Worm (Caenorhabditis elegans) whole organism, young adult: ENCODE data around the gene dhps-1.

Experiments
- B0035.1 ChIP-seq: sonication (generic microtip); optimal IDR thresholded peaks from 2 replicates; lab custom pipeline; 2016; ENCODE audit warnings: missing genetic modification characterization, mild to moderate bottlenecking, missing compliant biosample characterization, missing genotype, missing genetic modification reagents
- F37B4.10 ChIP-seq: fragments of 200-800 bp; sonication (Bioruptor generic); IDR thresholded peaks from 2 replicates; pipeline ENCODE4 v1.3.6; 2022; ENCODE audit warnings: missing genetic modification characterization, missing compliant biosample characterization
- F49E8.2 ChIP-seq: sonication (generic microtip); optimal IDR thresholded peaks from 3 replicates; lab custom pipeline; 2017; ENCODE audit warnings: missing genetic modification characterization, mild to moderate bottlenecking, missing compliant biosample characterization, antibody characterized with exemption, moderate library complexity; ENCODE audit not compliant: insufficient read depth
- F55B11.4 ChIP-seq: sonication (generic microtip); optimal IDR thresholded peaks from 2 replicates; lab custom pipeline; 2016; ENCODE audit warnings: missing compliant biosample characterization, missing genetic modification characterization, borderline replicate concordance; ENCODE audit not compliant: insufficient read depth
- K11D2.4 ChIP-seq: fragments of 200-800 bp; sonication (Bioruptor generic); IDR thresholded peaks from 2 replicates; pipeline ENCODE4 v1.3.6; 2022; ENCODE audit warnings: missing genetic modification reagents, missing genetic modification characterization, missing compliant biosample characterization
- K12H6.12 ChIP-seq: fragments of 200-800 bp; sonication (Bioruptor generic); optimal IDR thresholded peaks from 2 replicates; lab custom pipeline; 2018; ENCODE audit warnings: mild to moderate bottlenecking, missing genetic modification characterization, missing compliant biosample characterization
- Y53F4B.3 ChIP-seq: fragments of 200-800 bp; sonication (Bioruptor generic); IDR thresholded peaks from 2 replicates; pipeline ENCODE4 v1.3.6; 2022; ENCODE audit warnings: missing genetic modification reagents, missing genetic modification characterization, missing compliant biosample characterization
- Y53G8AR.9 ChIP-seq: fragments of 200-800 bp; sonication (Bioruptor generic); conservative IDR thresholded peaks from 2 replicates; pipeline ENCODE4 v1.3.6; 2022; ENCODE audit warnings: missing genetic modification reagents, missing genetic modification characterization, missing compliant biosample characterization
- aptf-2 ChIP-seq: fragments of 200-800 bp; sonication (Bioruptor generic); conservative IDR thresholded peaks from 2 replicates; pipeline ENCODE4 v1.3.6; 2022; ENCODE audit warnings: missing genetic modification reagents, missing genetic modification characterization, missing compliant biosample characterization
- bed-1 ChIP-seq: fragments of 200-800 bp; sonication (Bioruptor generic); IDR thresholded peaks from 2 replicates; pipeline ENCODE4 v1.3.6; 2022; ENCODE audit warnings: missing genetic modification reagents, missing genetic modification characterization, missing compliant biosample characterization
- cebp-1 ChIP-seq, 2 experiments: fragments of 200-800 bp in 1 of 2; sonication (Bioruptor generic) in 1 of 2; sonication (generic microtip) in 1 of 2; IDR thresholded peaks in 1 of 2; optimal IDR thresholded peaks in 1 of 2; 2 replicates each; pipeline versions ENCODE4 v1.3.6 to Lab custom; 2017 to 2022; ENCODE audit warnings: missing compliant biosample characterization in 2 of 2, missing genetic modification characterization in 2 of 2, mild to moderate bottlenecking in 1 of 2, missing genetic modification reagents in 1 of 2, moderate library complexity in 1 of 2
- cebp-2 ChIP-seq: fragments of 200-800 bp; sonication (Bioruptor generic); IDR thresholded peaks from 2 replicates; pipeline ENCODE4 v1.3.6; 2022; ENCODE audit warnings: missing genetic modification characterization, missing compliant biosample characterization
- ceh-100 ChIP-seq: fragments of 200-800 bp; sonication (Bioruptor generic); IDR thresholded peaks from 2 replicates; pipeline ENCODE4 v1.3.6; 2022; ENCODE audit warnings: missing genetic modification reagents, missing genetic modification characterization, missing compliant biosample characterization
- ceh-27 ChIP-seq: fragments of 200-800 bp; sonication (Bioruptor generic); optimal IDR thresholded peaks from 2 replicates; lab custom pipeline; 2018; ENCODE audit warnings: mild to moderate bottlenecking, missing genetic modification characterization, moderate library complexity, missing compliant biosample characterization
- ceh-40 ChIP-seq: fragments of 200-800 bp; sonication (Bioruptor generic); IDR thresholded peaks from 2 replicates; pipeline ENCODE4 v1.3.6; 2022; ENCODE audit warnings: missing genetic modification characterization, missing compliant biosample characterization
- ekl-4 ChIP-seq: fragments of 200-800 bp; sonication (Bioruptor generic); IDR thresholded peaks from 2 replicates; pipeline ENCODE4 v1.3.6; 2022; ENCODE audit warnings: missing genetic modification reagents, missing genetic modification characterization, missing compliant biosample characterization
- hmg-20 ChIP-seq: fragments of 200-800 bp; sonication (Bioruptor generic); IDR thresholded peaks from 2 replicates; pipeline ENCODE4 v1.3.6; 2022; ENCODE audit warnings: missing genetic modification reagents, missing genetic modification characterization, missing compliant biosample characterization
- let-607 ChIP-seq, 2 experiments: fragments of 200-800 bp in 1 of 2; sonication (Bioruptor generic) in 1 of 2; sonication (generic microtip) in 1 of 2; optimal IDR thresholded peaks; 2 replicates each; lab custom pipeline; 2016 to 2018; ENCODE audit warnings: mild to moderate bottlenecking in 2 of 2, missing compliant biosample characterization in 2 of 2, missing genetic modification characterization in 2 of 2, moderate library complexity in 2 of 2, missing genotype in 1 of 2
- lin-40 ChIP-seq: sonication (generic microtip); optimal IDR thresholded peaks from 2 replicates; lab custom pipeline; 2016; ENCODE audit warnings: missing genetic modification characterization, mild to moderate bottlenecking, missing compliant biosample characterization, missing genotype, missing genetic modification reagents
- lir-1 ChIP-seq: fragments of 200-800 bp; sonication (Bioruptor generic); conservative IDR thresholded peaks from 2 replicates; pipeline ENCODE4 v1.3.6; 2022; ENCODE audit warnings: missing genetic modification reagents, missing genetic modification characterization, missing compliant biosample characterization
- lsl-1 ChIP-seq: fragments of 200-800 bp; sonication (Bioruptor generic); optimal IDR thresholded peaks from 2 replicates; lab custom pipeline; 2018; ENCODE audit warnings: mild to moderate bottlenecking, missing genetic modification characterization, moderate library complexity, missing compliant biosample characterization
- madf-6 ChIP-seq: fragments of 200-800 bp; sonication (Bioruptor generic); IDR thresholded peaks from 2 replicates; pipeline ENCODE4 v1.3.6; 2022; ENCODE audit warnings: missing genetic modification reagents, missing genetic modification characterization, missing compliant biosample characterization
- nfya-1 ChIP-seq: sonication (generic microtip); optimal IDR thresholded peaks from 2 replicates; lab custom pipeline; 2017; ENCODE audit warnings: antibody characterized with exemption, missing compliant biosample characterization, missing genetic modification characterization, borderline replicate concordance; ENCODE audit not compliant: insufficient read depth
- nhr-80 ChIP-seq: sonication (generic microtip); optimal IDR thresholded peaks from 2 replicates; lab custom pipeline; 2016; ENCODE audit warnings: missing genetic modification characterization, missing compliant biosample characterization
- pha-4 ChIP-seq: fragments of 150-350 bp; sonication (generic microtip); optimal IDR thresholded peaks from 2 replicates; lab custom pipeline; 2014; ENCODE audit warnings: missing biosample characterization, missing genetic modification reagents, missing genetic modification characterization
- rcor-1 ChIP-seq: fragments of 200-800 bp; sonication (Bioruptor generic); IDR thresholded peaks from 2 replicates; pipeline ENCODE4 v1.3.6; 2022; ENCODE audit warnings: missing genetic modification reagents, missing genetic modification characterization, missing compliant biosample characterization
- repo-1 ChIP-seq: sonication (generic microtip); optimal IDR thresholded peaks from 2 replicates; lab custom pipeline; 2017; ENCODE audit warnings: mild to moderate bottlenecking, missing genetic modification characterization, missing compliant biosample characterization
- rpc-1 ChIP-seq, 2 experiments: fragments of 150-350 bp in 1 of 2; sonication (generic microtip) in 1 of 2; optimal IDR thresholded peaks; 2 replicates each; lab custom pipeline; 2014 to 2018; ENCODE audit warnings: missing biosample characterization in 1 of 2, missing genetic modification characterization in 1 of 2, missing genetic modification reagents in 1 of 2, missing genotype in 1 of 2
- sdz-38 ChIP-seq: sonication (generic microtip); optimal IDR thresholded peaks from 2 replicates; lab custom pipeline; 2016; ENCODE audit warnings: missing genotype, missing genetic modification characterization, missing compliant biosample characterization
- snpc-1.1 ChIP-seq: sonication (generic microtip); optimal IDR thresholded peaks from 2 replicates; lab custom pipeline; 2017; ENCODE audit warnings: missing genetic modification characterization, mild to moderate bottlenecking, missing compliant biosample characterization, antibody characterized with exemption, moderate library complexity, missing genotype, missing genetic modification reagents; ENCODE audit not compliant: insufficient read depth
- unc-62 ChIP-seq: fragments of 150-350 bp; optimal IDR thresholded peaks from 2 replicates; lab custom pipeline; 2014; ENCODE audit warnings: missing biosample characterization, missing genetic modification reagents, missing genetic modification characterization
- xnd-1 ChIP-seq: sonication (generic microtip); optimal IDR thresholded peaks from 2 replicates; lab custom pipeline; 2016; ENCODE audit warnings: missing genotype, missing genetic modification reagents, missing genetic modification characterization, missing compliant biosample characterization
- zim-3 ChIP-seq: sonication (generic microtip); optimal IDR thresholded peaks from 2 replicates; lab custom pipeline; 2017; ENCODE audit warnings: mild to moderate bottlenecking, missing genetic modification characterization, moderate library complexity, missing compliant biosample characterization
- ztf-18 ChIP-seq: sonication (generic microtip); optimal IDR thresholded peaks from 2 replicates; lab custom pipeline; 2016; ENCODE audit warnings: missing genotype, mild to moderate bottlenecking, missing genetic modification characterization, missing compliant biosample characterization
- ztf-22 ChIP-seq: fragments of 200-800 bp; sonication (Bioruptor generic); optimal IDR thresholded peaks from 2 replicates; lab custom pipeline; 2018; ENCODE audit warnings: mild to moderate bottlenecking, missing genetic modification characterization, moderate library complexity, missing compliant biosample characterization
- ztf-26 ChIP-seq: sonication (generic microtip); optimal IDR thresholded peaks from 2 replicates; lab custom pipeline; 2017; ENCODE audit warnings: missing genetic modification characterization, missing compliant biosample characterization

dhps-1 gene

ce11 chrII:12006575-12007098 is 13.8 kb downstream of the dhps-1 start, which contains the start of gene mcm-2 (continued):
- TF ChIP-seq ceh-27 (GFP tag; lab: Kevin White, UChicago) (no peak), nfya-1 (no peak), lin-40 (no peak), B0035.1 (no peak), hmg-20 (GFP tag; lab: Robert Waterston, UW) (no peak), F55B11.4 (tag; lab: Kevin White, UChicago) (no peak), repo-1 (tag; lab: Kevin White, UChicago) (no peak), Y53G8AR.9 (GFP tag; lab: Robert Waterston, UW) (peak; percentile 93; the same call in 1 of the 2 replicates), F49E8.2 (peak; percentile 95), lir-1 (GFP tag; lab: Robert Waterston, UW) (peak; percentile 87)
- TF ChIP-seq, all 124 proteins: peak for 45

ce11 chrII:12008772-12009171 is 16.0 kb downstream of the dhps-1 start, which contains the start of gene glb-29:
glb-29 (plus strand) TSS chrII:12009072.
- no peak for TF ChIP-seq snpc-1.1 (tag; lab: Kevin White, UChicago)
- TF ChIP-seq ztf-22 (GFP tag; lab: Kevin White, UChicago), result no peak
- TF ChIP-seq ceh-40, result no peak
- no peak for TF ChIP-seq zim-3 (tag; lab: Kevin White, UChicago)

ce11 chrII:12023315-12023878 is 30.6 kb downstream of the dhps-1 start, which contains the start of gene Y17G7B.12:
Y17G7B.12 (plus strand) TSS chrII:12023861.
- TF ChIP-seq zim-3 (tag; lab: Kevin White, UChicago) (no peak), cebp-2 (GFP tag; lab: Robert Waterston, UW) (no peak), ztf-18 (tag; lab: Kevin White, UChicago) (no peak), F37B4.10 (GFP tag; lab: Robert Waterston, UW) (no peak), madf-6 (GFP tag; lab: Robert Waterston, UW) (no peak), nhr-80 (tag; lab: Kevin White, UChicago) (no peak), aptf-2 (GFP tag; lab: Robert Waterston, UW) (no peak)

- TF ChIP-seq madf-6 (GFP tag; lab: Robert Waterston, UW) (peak; percentile 18; the same call in 1 of the 2 replicates), ekl-4 (GFP tag; lab: Robert Waterston, UW) (no peak), ceh-27 (GFP tag; lab: Kevin White, UChicago) (no peak), K11D2.4 (no peak), bed-1 (GFP tag; lab: Robert Waterston, UW) (no peak), cebp-1 (GFP tag; IDR thresholded peaks at IDR 0.05; lab: Robert Waterston, UW) (no peak), cebp-1 (tag; optimal IDR thresholded peaks at IDR 0.05; lab: Kevin White, UChicago) (no peak), ceh-100 (GFP tag; lab: Robert Waterston, UW) (no peak), K12H6.12 (tag; lab: Kevin White, UChicago) (no peak), rpc-1 (optimal IDR thresholded peaks at IDR 0.05; lab: Kevin White, UChicago) (no peak), rpc-1 (tag; optimal IDR thresholded peaks at IDR 0.05; lab: Kevin White, UChicago) (no peak), let-607 (tag; optimal IDR thresholded peaks at IDR 0.05; lab: Kevin White, UChicago) (peak; percentile 73 to 80), xnd-1 (tag; lab: Kevin White, UChicago) (no peak), snpc-1.1 (tag; lab: Kevin White, UChicago) (no peak), pha-4 (tag; lab: Kevin White, UChicago) (peak; percentile 66), Y53F4B.3 (GFP tag; lab: Robert Waterston, UW) (no peak), unc-62 (GFP tag; lab: Kevin White, UChicago) (peak; percentile 56), ztf-26 (tag; lab: Kevin White, UChicago) (no peak), nhr-80 (tag; lab: Kevin White, UChicago) (peak; percentile 68), sdz-38 (tag; lab: Kevin White, UChicago) (no peak), F37B4.10 (GFP tag; lab: Robert Waterston, UW) (no peak), rcor-1 (no peak), B0035.1 (no peak), lsl-1 (peak; percentile 15)
These were observed 35.0 kb downstream of the dhps-1 start, which contains the start of gene Y17G7B.8 for ce11 chrII:12027697-12028245. Y17G7B.8 (minus strand) TSS chrII:12027747.
